Worm (Caenorhabditis elegans) whole organism, L2 larva: ENCODE results near the gene ubh-1.
A peak's percentile ranks its signal among the peaks of the same experiment; 100 is the strongest.

Source experiments
- ceh-82 ChIP-seq: fragments of 150-350 bp; optimal IDR thresholded peaks from 2 replicates; lab custom pipeline; 2014; ENCODE audit warnings: missing biosample characterization, missing genetic modification characterization
- fos-1 ChIP-seq: fragments of 150-350 bp; optimal IDR thresholded peaks from 2 replicates; lab custom pipeline; 2014; ENCODE audit warnings: missing biosample characterization, missing genetic modification characterization
- lin-13 ChIP-seq: fragments of 150-350 bp; optimal IDR thresholded peaks from 2 replicates; lab custom pipeline; 2014; ENCODE audit warnings: missing biosample characterization, missing genetic modification reagents, missing genetic modification characterization
- lsy-2 ChIP-seq, 2 experiments: fragments of 150-350 bp in 1 of 2; sonication (generic microtip) in 1 of 2; optimal IDR thresholded peaks; 2 replicates each; lab custom pipeline; 2014 to 2017; ENCODE audit warnings: missing biosample characterization in 2 of 2, missing genetic modification characterization in 2 of 2
- nhr-23 ChIP-seq: fragments of 150-350 bp; optimal IDR thresholded peaks from 2 replicates; lab custom pipeline; 2014; ENCODE audit warnings: missing biosample characterization, missing genetic modification reagents, missing genetic modification characterization
- nhr-237 ChIP-seq: fragments of 150-350 bp; optimal IDR thresholded peaks from 2 replicates; lab custom pipeline; 2014; ENCODE audit warnings: missing biosample characterization, missing genetic modification characterization
- peb-1 ChIP-seq: fragments of 150-350 bp; optimal IDR thresholded peaks from 2 replicates; lab custom pipeline; 2014; ENCODE audit warnings: missing biosample characterization, missing genetic modification characterization

- TF ChIP-seq nhr-23 (tag; lab: Kevin White, UChicago) (no peak), nhr-237 (tag; lab: Kevin White, UChicago) (no peak), peb-1 (tag; lab: Kevin White, UChicago) (no peak), fos-1 (tag; lab: Kevin White, UChicago) (peak; percentile 6), ceh-82 (tag; lab: Kevin White, UChicago) (no peak), lsy-2 (tag; optimal IDR thresholded peaks at IDR 0.05; lab: Kevin White, UChicago) (no peak), lin-13 (no peak)
These were observed 8.1 kb downstream of the ubh-1 start for ce11 chrV:6503158-6503557.
